Worm (Caenorhabditis elegans) whole organism, L2 larva: ENCODE results near the gene C16D9.9.

ENCODE experiments used
- R02D3.7 ChIP-seq: fragments of 150-350 bp; optimal IDR thresholded peaks from 2 replicates; lab custom pipeline; 2014; ENCODE audit warnings: missing biosample characterization, missing genetic modification characterization
- ama-1 ChIP-seq: fragments of 150-350 bp; optimal IDR thresholded peaks from 2 replicates; lab custom pipeline; 2018; ENCODE audit warnings: inconsistent platforms
- ceh-82 ChIP-seq: fragments of 150-350 bp; optimal IDR thresholded peaks from 2 replicates; lab custom pipeline; 2014; ENCODE audit warnings: missing biosample characterization, missing genetic modification characterization
- lin-13 ChIP-seq: fragments of 150-350 bp; optimal IDR thresholded peaks from 2 replicates; lab custom pipeline; 2014; ENCODE audit warnings: missing biosample characterization, missing genetic modification reagents, missing genetic modification characterization
- lin-39 ChIP-seq: fragments of 150-350 bp; optimal IDR thresholded peaks from 2 replicates; lab custom pipeline; 2014; ENCODE audit warnings: missing biosample characterization, missing genetic modification reagents, missing genetic modification characterization
- nhr-6 ChIP-seq: fragments of 150-350 bp; optimal IDR thresholded peaks from 2 replicates; lab custom pipeline; 2014; ENCODE audit warnings: missing biosample characterization, missing genetic modification characterization
- unc-39 ChIP-seq: fragments of 150-350 bp; optimal IDR thresholded peaks from 2 replicates; lab custom pipeline; 2014; ENCODE audit warnings: missing biosample characterization, missing genetic modification characterization
- unc-55 ChIP-seq: fragments of 150-350 bp; sonication (generic microtip); optimal IDR thresholded peaks from 3 replicates; lab custom pipeline; 2014; ENCODE audit warnings: missing biosample characterization, missing genetic modification reagents, missing genetic modification characterization
- ztf-11 ChIP-seq: sonication (generic microtip); optimal IDR thresholded peaks from 2 replicates; lab custom pipeline; 2017; ENCODE audit warnings: missing biosample characterization, missing genetic modification characterization

DNA sequence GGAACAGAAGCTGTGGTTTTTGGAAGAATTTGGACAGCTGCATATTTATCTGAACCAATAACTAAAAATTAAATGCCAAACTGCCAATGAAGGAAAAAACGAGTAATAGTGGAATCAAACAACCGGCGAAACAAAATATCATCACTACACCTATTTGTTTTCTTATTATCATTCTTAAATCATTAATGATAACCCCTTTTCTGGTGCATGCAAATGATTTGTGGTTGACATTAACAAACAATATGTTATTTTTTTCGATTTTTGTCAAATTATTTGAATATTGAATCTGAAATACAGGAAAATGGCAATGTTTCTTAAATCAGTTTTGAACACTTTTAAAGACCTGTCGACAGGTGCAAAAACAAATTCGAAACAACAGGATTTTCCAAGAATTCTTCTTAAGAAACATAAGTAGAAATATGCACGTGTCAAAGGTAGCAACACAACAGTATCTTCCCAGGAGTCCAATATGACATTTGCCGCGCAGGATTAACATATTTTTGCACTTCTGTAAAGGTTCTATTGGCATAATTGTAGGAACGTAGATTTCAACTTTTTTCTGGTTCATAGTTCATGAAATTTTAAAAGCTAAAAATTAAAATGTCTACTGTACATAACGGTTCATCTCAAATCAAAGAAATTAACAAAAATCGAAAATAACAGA is 35.3 kb downstream of the C16D9.9 start, which contains the start of gene W02D7.5:
- TF ChIP-seq unc-55 (GFP tag; lab: Kevin White, UChicago): no peak
- no peak for TF ChIP-seq lin-13 (GFP tag; lab: Kevin White, UChicago)
- no peak for TF ChIP-seq lin-39 (tag; lab: Kevin White, UChicago)
- TF ChIP-seq R02D3.7 (tag; lab: Kevin White, UChicago): no peak
- no peak for TF ChIP-seq ztf-11
- TF ChIP-seq unc-39 (tag; lab: Kevin White, UChicago): no peak
- TF ChIP-seq ceh-82 (tag; lab: Kevin White, UChicago): no peak
- no peak for TF ChIP-seq ama-1
- TF ChIP-seq nhr-6 (tag; lab: Kevin White, UChicago): no peak
